Fruit fly (Drosophila melanogaster) whole organism, prepupa: ENCODE measurements around the gene CG7656.

Experiments used
- Blimp-1 ChIP-seq: fragments of 200-800 bp; sonication (Bioruptor generic); optimal IDR thresholded peaks from 3 replicates; lab custom pipeline; 2017; ENCODE audit warnings: missing biosample characterization, missing genetic modification characterization, mild to moderate bottlenecking, moderate library complexity, missing genetic modification reagents
- CG10669 ChIP-seq: fragments of 200-800 bp; sonication (Bioruptor generic); optimal IDR thresholded peaks from 3 replicates; lab custom pipeline; 2018; ENCODE audit warnings: missing biosample characterization, mild to moderate bottlenecking, missing genetic modification characterization, moderate library complexity
- CG11294 ChIP-seq: fragments of 200-800 bp; sonication (Bioruptor generic); IDR thresholded peaks from 2 replicates; pipeline ENCODE4 v1.3.6; 2022; ENCODE audit warnings: missing biosample characterization, missing genetic modification characterization
- CG11762 ChIP-seq: fragments of 200-800 bp; sonication (Bioruptor generic); optimal IDR thresholded peaks from 3 replicates; lab custom pipeline; 2016; ENCODE audit warnings: missing biosample characterization, missing genetic modification characterization; ENCODE audit not compliant: insufficient read depth
- CG11902 ChIP-seq: fragments of 200-800 bp; sonication (Bioruptor generic); optimal IDR thresholded peaks from 3 replicates; lab custom pipeline; 2016; ENCODE audit warnings: missing biosample characterization, missing genetic modification characterization
- CG15336 ChIP-seq: fragments of 200-800 bp; sonication (Bioruptor generic); IDR thresholded peaks from 2 replicates; pipeline ENCODE4 v1.3.6; 2022; ENCODE audit warnings: missing biosample characterization, missing genetic modification characterization
- CG1621 ChIP-seq: fragments of 200-800 bp; sonication (Bioruptor generic); optimal IDR thresholded peaks from 3 replicates; lab custom pipeline; 2018; ENCODE audit warnings: missing biosample characterization, mild to moderate bottlenecking, missing genetic modification characterization
- CG16779 ChIP-seq: fragments of 200-800 bp; sonication (Bioruptor generic); optimal IDR thresholded peaks from 3 replicates; lab custom pipeline; 2017; ENCODE audit warnings: missing biosample characterization, mild to moderate bottlenecking, missing genetic modification characterization
- CG3032 ChIP-seq: fragments of 200-800 bp; optimal IDR thresholded peaks from 2 replicates; lab custom pipeline; 2019; ENCODE audit warnings: missing biosample characterization, mild to moderate bottlenecking, missing genetic modification characterization, moderate library complexity
- CG34406 ChIP-seq: fragments of 200-800 bp; sonication (Bioruptor generic); optimal IDR thresholded peaks from 3 replicates; lab custom pipeline; 2016; ENCODE audit warnings: missing biosample characterization, missing genetic modification characterization
- CG4318 ChIP-seq: fragments of 200-800 bp; sonication (Bioruptor generic); optimal IDR thresholded peaks from 3 replicates; lab custom pipeline; 2017; ENCODE audit warnings: missing biosample characterization, mild to moderate bottlenecking, missing genetic modification characterization
- CG6276 ChIP-seq: fragments of 200-800 bp; sonication (Bioruptor generic); optimal IDR thresholded peaks from 2 replicates; lab custom pipeline; 2017; ENCODE audit warnings: missing biosample characterization, mild to moderate bottlenecking, missing genetic modification characterization
- CG7368 ChIP-seq: fragments of 200-800 bp; sonication (Bioruptor generic); optimal IDR thresholded peaks from 3 replicates; lab custom pipeline; 2016; ENCODE audit warnings: missing biosample characterization, missing genetic modification characterization
- CG8119 ChIP-seq: fragments of 200-800 bp; sonication (Bioruptor generic); IDR thresholded peaks from 3 replicates; pipeline ENCODE4 v1.3.6; 2022; ENCODE audit warnings: missing biosample characterization, missing genetic modification characterization
- CG8632 ChIP-seq: fragments of 200-800 bp; sonication (Bioruptor generic); optimal IDR thresholded peaks from 3 replicates; lab custom pipeline; 2016; ENCODE audit warnings: missing biosample characterization, missing genetic modification characterization
- CG9139 ChIP-seq: fragments of 200-800 bp; sonication (Bioruptor generic); optimal IDR thresholded peaks from 3 replicates; lab custom pipeline; 2017; ENCODE audit warnings: missing biosample characterization, mild to moderate bottlenecking, missing genetic modification characterization
- Eip75B ChIP-seq: fragments of 200-800 bp; sonication (Bioruptor generic); optimal IDR thresholded peaks from 3 replicates; lab custom pipeline; 2016; ENCODE audit warnings: missing biosample characterization, missing genetic modification characterization
- Eip78C ChIP-seq: fragments of 200-800 bp; sonication (Bioruptor generic); peaks from one replicate; lab custom pipeline; 2016; ENCODE audit warnings: missing biosample characterization, missing genetic modification characterization
- Eip93F ChIP-seq: fragments of 200-800 bp; sonication (Bioruptor generic); optimal IDR thresholded peaks from 2 replicates; lab custom pipeline; 2016; ENCODE audit warnings: missing biosample characterization, mild to moderate bottlenecking, missing genetic modification characterization
- Ets21C ChIP-seq: fragments of 200-800 bp; sonication (Bioruptor generic); optimal IDR thresholded peaks from 3 replicates; lab custom pipeline; 2016; ENCODE audit warnings: missing biosample characterization, missing genetic modification characterization
- Gug ChIP-seq: fragments of 200-800 bp; sonication (Bioruptor generic); IDR thresholded peaks from 2 replicates; pipeline ENCODE4 v1.3.6; 2022; ENCODE audit warnings: missing biosample characterization, missing genetic modification characterization
- Hr38 ChIP-seq: sonication (Bioruptor generic); optimal IDR thresholded peaks from 2 replicates; lab custom pipeline; 2016; ENCODE audit warnings: missing biosample characterization, missing genetic modification characterization
- Lpt ChIP-seq: fragments of 200-800 bp; sonication (Bioruptor generic); optimal IDR thresholded peaks from 3 replicates; lab custom pipeline; 2016; ENCODE audit warnings: missing biosample characterization, missing genetic modification characterization
- Sox14 ChIP-seq: fragments of 200-800 bp; sonication (Bioruptor generic); optimal IDR thresholded peaks from 3 replicates; lab custom pipeline; 2016; ENCODE audit warnings: missing biosample characterization, missing genetic modification characterization
- cyc ChIP-seq: fragments of 200-800 bp; sonication (Bioruptor generic); optimal IDR thresholded peaks from 3 replicates; lab custom pipeline; 2016; ENCODE audit warnings: missing biosample characterization, missing genetic modification characterization
- dac ChIP-seq: fragments of 200-800 bp; sonication (Bioruptor generic); optimal IDR thresholded peaks from 2 replicates; lab custom pipeline; 2017; ENCODE audit warnings: missing biosample characterization, mild to moderate bottlenecking, missing genetic modification characterization
- dsx ChIP-seq: fragments of 200-800 bp; optimal IDR thresholded peaks from 3 replicates; lab custom pipeline; 2019; ENCODE audit warnings: missing biosample characterization, mild to moderate bottlenecking, missing genetic modification characterization, moderate library complexity; ENCODE audit not compliant: poor library complexity, severe bottlenecking
- eg ChIP-seq: fragments of 200-800 bp; sonication (Bioruptor generic); IDR thresholded peaks from 3 replicates; pipeline ENCODE4 v1.3.6; 2022; ENCODE audit warnings: missing biosample characterization, missing genetic modification characterization
- esn ChIP-seq: fragments of 200-800 bp; sonication (Bioruptor generic); optimal IDR thresholded peaks from 2 replicates; lab custom pipeline; 2016; ENCODE audit warnings: missing biosample characterization, mild to moderate bottlenecking, missing genetic modification characterization, moderate library complexity
- fd59A ChIP-seq: fragments of 200-800 bp; sonication (Bioruptor generic); optimal IDR thresholded peaks from 2 replicates; lab custom pipeline; 2017; ENCODE audit warnings: missing biosample characterization, mild to moderate bottlenecking, missing genetic modification characterization, missing genetic modification reagents
- fkh ChIP-seq: fragments of 200-800 bp; sonication (Bioruptor generic); optimal IDR thresholded peaks from 3 replicates; lab custom pipeline; 2017; ENCODE audit warnings: missing biosample characterization, mild to moderate bottlenecking, missing genetic modification characterization, moderate library complexity
- lz ChIP-seq: fragments of 200-800 bp; sonication (Bioruptor generic); optimal IDR thresholded peaks from 3 replicates; lab custom pipeline; 2016; ENCODE audit warnings: missing biosample characterization, missing genetic modification characterization
- net ChIP-seq: fragments of 200-800 bp; sonication (Bioruptor generic); optimal IDR thresholded peaks from 3 replicates; lab custom pipeline; 2016; ENCODE audit warnings: missing biosample characterization, missing genetic modification characterization
- pdm3 ChIP-seq: fragments of 200-800 bp; sonication (Bioruptor generic); optimal IDR thresholded peaks from 3 replicates; lab custom pipeline; 2016; ENCODE audit warnings: missing biosample characterization, missing genetic modification characterization
- spab ChIP-seq: fragments of 200-800 bp; sonication (Bioruptor generic); optimal IDR thresholded peaks from 2 replicates; lab custom pipeline; 2017; ENCODE audit warnings: missing biosample characterization, mild to moderate bottlenecking, missing genetic modification characterization, missing genetic modification reagents
- ss ChIP-seq, 2 experiments: fragments of 200-800 bp; sonication (Bioruptor generic); optimal IDR thresholded peaks; 2 replicates in 1 of 2; 3 replicates in 1 of 2; lab custom pipeline; 2017 to 2018; ENCODE audit warnings: mild to moderate bottlenecking in 2 of 2, missing biosample characterization in 2 of 2, missing genetic modification characterization in 2 of 2, moderate library complexity in 1 of 2
- svp ChIP-seq: fragments of 200-800 bp; sonication (Bioruptor generic); peaks from one replicate; lab custom pipeline; 2016; ENCODE audit warnings: missing biosample characterization, missing genetic modification characterization
- topi ChIP-seq: fragments of 200-800 bp; sonication (Bioruptor generic); optimal IDR thresholded peaks from 3 replicates; lab custom pipeline; 2016; ENCODE audit warnings: missing biosample characterization, missing genetic modification characterization
- vri ChIP-seq: fragments of 200-800 bp; sonication (Bioruptor generic); optimal IDR thresholded peaks from 3 replicates; lab custom pipeline; 2016; ENCODE audit warnings: missing biosample characterization, mild to moderate bottlenecking, missing genetic modification characterization

Gene CG7656

dm6 chr3L:15587445-15588381 is at the start of gene CG7656 (continued):
- TF ChIP-seq CG8119 (GFP tag; lab: Robert Waterston, UW) (0 out of 3 replicates have a peak, but pooled peaks have one; percentile 35), dsx (peak; percentile 84), cyc (GFP tag; lab: Kevin White, UChicago) (peak; percentile 77), Eip78C (GFP tag; lab: Kevin White, UChicago) (peak; percentile 82), CG10669 (GFP tag; lab: Kevin White, UChicago) (peak; percentile 12), CG6276 (GFP tag; lab: Kevin White, UChicago) (no peak), pdm3 (GFP tag; lab: Kevin White, UChicago) (peak; percentile 74), CG11294 (GFP tag; lab: Robert Waterston, UW) (peak; percentile 29; the same call in 1 of the 2 replicates), lz (GFP tag; lab: Kevin White, UChicago) (peak; percentile 64), Blimp-1 (GFP tag; lab: Kevin White, UChicago) (no peak)

DNA sequence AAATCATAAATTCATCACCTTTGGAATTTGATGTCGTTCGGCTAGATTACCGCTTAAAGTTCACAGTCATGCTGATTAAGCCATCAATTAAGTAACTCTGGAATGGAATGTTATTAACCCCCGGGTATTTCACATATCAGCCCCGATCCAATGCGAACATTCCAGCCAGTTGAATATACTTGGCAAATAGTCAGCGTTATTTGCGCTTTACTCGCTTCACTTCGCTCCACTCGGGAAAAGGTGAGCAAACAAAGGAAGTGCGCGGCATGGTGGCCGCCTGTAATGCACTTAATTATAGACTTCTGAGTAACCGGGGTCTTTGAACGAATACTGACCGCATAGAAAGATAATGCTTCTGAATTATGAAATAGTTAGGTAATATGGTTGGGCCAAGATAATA is 49.6 kb upstream of the CG7656 start:
- TF ChIP-seq Sox14 (GFP tag; lab: Kevin White, UChicago): peak; percentile 4
- peak; percentile 27 for TF ChIP-seq fkh (GFP tag; lab: Kevin White, UChicago)
- peak; percentile 6 for TF ChIP-seq CG10669 (GFP tag; lab: Kevin White, UChicago)
- TF ChIP-seq CG34406 (GFP tag; lab: Kevin White, UChicago): peak; percentile 23
- TF ChIP-seq eg (GFP tag; lab: Robert Waterston, UW): no peak
- no peak for TF ChIP-seq CG9139
- no peak for TF ChIP-seq CG1621 (tag; lab: Kevin White, UChicago)
- TF ChIP-seq Eip93F (GFP tag; lab: Kevin White, UChicago): peak; percentile 14
- peak; percentile 97 for TF ChIP-seq vri (GFP tag; lab: Kevin White, UChicago)
- TF ChIP-seq Eip78C (GFP tag; lab: Kevin White, UChicago): peak; percentile 78
- peak in 1 of 2 experiments; percentile 27 for TF ChIP-seq ss (GFP tag; optimal IDR thresholded peaks at IDR 0.05; lab: Kevin White, UChicago)
- TF ChIP-seq svp: peak; percentile 52
- no peak for TF ChIP-seq CG7368 (GFP tag; lab: Kevin White, UChicago)

DNA sequence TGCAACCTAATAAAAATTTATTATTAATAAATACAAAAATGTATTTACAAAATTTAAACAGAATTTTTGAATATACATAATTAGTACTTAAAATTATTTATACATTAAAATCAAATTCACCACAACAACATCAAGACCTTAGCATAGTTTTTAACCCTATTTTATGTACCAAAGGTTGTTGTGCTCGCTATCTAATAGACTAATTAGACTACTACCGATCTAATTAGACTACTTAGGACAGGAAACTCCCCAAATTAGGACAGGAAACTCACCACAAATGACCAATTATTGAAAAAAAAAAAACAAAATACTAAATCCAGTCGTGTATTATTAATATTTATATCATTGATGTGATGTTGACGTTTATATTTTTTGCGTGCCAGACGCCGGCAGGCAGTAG is 49.0 kb upstream of the CG7656 start:
- TF ChIP-seq CG16779 (tag; lab: Kevin White, UChicago) (no peak), Eip75B (GFP tag; lab: Kevin White, UChicago) (no peak), CG11762 (GFP tag; lab: Kevin White, UChicago) (no peak), CG3032 (tag; lab: Kevin White, UChicago) (no peak)
- TF ChIP-seq, all 60 proteins: peak for 0

dm6 chr3L:15636359-15636758 is 48.4 kb upstream of the CG7656 start:
- TF ChIP-seq svp (no peak), Lpt (no peak), Eip93F (GFP tag; lab: Kevin White, UChicago) (peak; percentile 3), CG8632 (GFP tag; lab: Kevin White, UChicago) (peak; percentile 5), net (no peak), Eip78C (GFP tag; lab: Kevin White, UChicago) (peak; percentile 46), Ets21C (GFP tag; lab: Kevin White, UChicago) (no peak), fkh (GFP tag; lab: Kevin White, UChicago) (peak; percentile 42), Gug (GFP tag; lab: Robert Waterston, UW) (no peak), CG11902 (GFP tag; lab: Kevin White, UChicago) (no peak), topi (GFP tag; lab: Kevin White, UChicago) (no peak), Hr38 (GFP tag; lab: Kevin White, UChicago) (no peak), Sox14 (GFP tag; lab: Kevin White, UChicago) (no peak), dac (GFP tag; lab: Kevin White, UChicago) (no peak), fd59A (GFP tag; lab: Kevin White, UChicago) (no peak), CG4318 (no peak), vri (GFP tag; lab: Kevin White, UChicago) (peak; percentile 83), CG15336 (no peak), spab (GFP tag; lab: Kevin White, UChicago) (no peak), esn (GFP tag; lab: Kevin White, UChicago) (no peak)
- TF ChIP-seq, all 60 proteins: peak for 5
